Worm (Caenorhabditis elegans): ENCODE measurements around the gene sbt-1.

- peak; percentile 91 for TF ChIP-seq ama-1 (optimal IDR thresholded peaks at IDR 0.05)
- no peak for TF ChIP-seq C16A3.4 (tag; optimal IDR thresholded peaks at IDR 0.05)
- no peak for TF ChIP-seq nhr-237 (tag; optimal IDR thresholded peaks at IDR 0.05)
- TF ChIP-seq C34B4.2 (tag; optimal IDR thresholded peaks at IDR 0.05), result no peak
- no peak for TF ChIP-seq blmp-1 (tag; optimal IDR thresholded peaks at IDR 0.05)
Observed at ce11 chrV:20847743-20848229, 19.1 kb upstream of the sbt-1 start.

Data from whole organism, L1 larva.